Fruit fly (Drosophila melanogaster) whole organism, embryonic: ENCODE data around the gene Ifrd1.
A peak's percentile ranks its signal among the peaks of the same experiment; 100 is the strongest.

Experiments
- Asciz ChIP-seq: fragments of 200-800 bp; sonication (Bioruptor generic); optimal IDR thresholded peaks from 2 replicates; lab custom pipeline; 2017; ENCODE audit warnings: missing biosample characterization, mild to moderate bottlenecking, missing genetic modification characterization, missing genetic modification reagents
- CG10321 ChIP-seq: fragments of 200-800 bp; sonication (Bioruptor generic); IDR thresholded peaks from 2 replicates; pipeline ENCODE4 v1.3.6; 2022; ENCODE audit warnings: missing biosample characterization, missing genetic modification characterization
- CG10565 ChIP-seq: fragments of 200-800 bp; sonication (Bioruptor generic); optimal IDR thresholded peaks from 3 replicates; lab custom pipeline; 2016; ENCODE audit warnings: missing biosample characterization, mild to moderate bottlenecking, missing genetic modification characterization
- CG11504 ChIP-seq: fragments of 200-800 bp; sonication (Bioruptor generic); optimal IDR thresholded peaks from 3 replicates; lab custom pipeline; 2019; ENCODE audit warnings: missing biosample characterization, mild to moderate bottlenecking, missing genetic modification characterization, moderate library complexity
- CG11696 ChIP-seq: fragments of 200-800 bp; sonication (Bioruptor generic); IDR thresholded peaks from 2 replicates; pipeline ENCODE4 v1.3.6; 2022; ENCODE audit warnings: missing biosample characterization, missing genetic modification characterization
- CG14667 ChIP-seq: fragments of 200-800 bp; sonication (Bioruptor generic); IDR thresholded peaks from 2 replicates; pipeline ENCODE4 v1.3.6; 2022; ENCODE audit warnings: missing biosample characterization, missing genetic modification characterization
- CG1832 ChIP-seq: fragments of 200-800 bp; sonication (Bioruptor generic); optimal IDR thresholded peaks from 2 replicates; lab custom pipeline; 2017; ENCODE audit warnings: missing biosample characterization, mild to moderate bottlenecking, missing genetic modification characterization, inconsistent platforms
- CG30431 ChIP-seq: fragments of 200-800 bp; sonication (Bioruptor generic); optimal IDR thresholded peaks from 2 replicates; lab custom pipeline; 2017; ENCODE audit warnings: missing biosample characterization, missing genetic modification characterization
- CG31224 ChIP-seq: fragments of 200-800 bp; sonication (Bioruptor generic); IDR thresholded peaks from 2 replicates; pipeline ENCODE4 v1.3.6; 2022; ENCODE audit warnings: missing biosample characterization, missing genetic modification characterization
- CG31388 ChIP-seq: fragments of 200-800 bp; sonication (Bioruptor generic); optimal IDR thresholded peaks from 2 replicates; lab custom pipeline; 2016; ENCODE audit warnings: missing biosample characterization, missing genetic modification characterization
- CG31441 ChIP-seq: fragments of 200-800 bp; sonication (Bioruptor generic); IDR thresholded peaks from 2 replicates; pipeline ENCODE4 v1.3.6; 2022; ENCODE audit warnings: missing biosample characterization, missing genetic modification characterization
- CG34376 ChIP-seq: fragments of 200-800 bp; sonication (Bioruptor generic); optimal IDR thresholded peaks from 2 replicates; lab custom pipeline; 2018; ENCODE audit warnings: missing biosample characterization, mild to moderate bottlenecking, missing genetic modification characterization
- CG42726 ChIP-seq: fragments of 200-800 bp; sonication (Bioruptor generic); IDR thresholded peaks from 2 replicates; pipeline ENCODE4 v1.3.6; 2022; ENCODE audit warnings: missing biosample characterization, missing genetic modification characterization; ENCODE audit not compliant: partially characterized antibody
- CG4360 ChIP-seq: fragments of 200-800 bp; sonication (Bioruptor generic); IDR thresholded peaks from 2 replicates; pipeline ENCODE4 v1.3.6; 2022; ENCODE audit warnings: missing biosample characterization, missing genetic modification characterization
- CG7928 ChIP-seq: fragments of 200-800 bp; sonication (Bioruptor generic); optimal IDR thresholded peaks from 2 replicates; lab custom pipeline; 2017; ENCODE audit warnings: missing biosample characterization, mild to moderate bottlenecking, missing genetic modification characterization
- CG8359 ChIP-seq: fragments of 200-800 bp; sonication (Bioruptor generic); optimal IDR thresholded peaks from 2 replicates; lab custom pipeline; 2017; ENCODE audit warnings: missing biosample characterization, mild to moderate bottlenecking, missing genetic modification characterization, borderline replicate concordance
- CG8388 ChIP-seq: fragments of 200-800 bp; sonication (Bioruptor generic); optimal IDR thresholded peaks from 2 replicates; lab custom pipeline; 2019; ENCODE audit warnings: missing biosample characterization, mild to moderate bottlenecking, missing genetic modification characterization, moderate library complexity
- CG8765 ChIP-seq: fragments of 200-800 bp; sonication (Bioruptor generic); IDR thresholded peaks from 2 replicates; pipeline ENCODE4 v1.3.6; 2022; ENCODE audit warnings: missing biosample characterization, missing genetic modification characterization
- Dbx ChIP-seq: fragments of 200-800 bp; sonication (Bioruptor generic); IDR thresholded peaks from 3 replicates; pipeline ENCODE4 v1.3.6; 2022; ENCODE audit warnings: missing biosample characterization, missing genetic modification characterization
- HHEX ChIP-seq: fragments of 200-800 bp; sonication (Bioruptor generic); optimal IDR thresholded peaks from 3 replicates; lab custom pipeline; 2017; ENCODE audit warnings: missing biosample characterization, mild to moderate bottlenecking, missing genetic modification characterization, missing genetic modification reagents
- Max ChIP-seq: fragments of 200-800 bp; sonication (Bioruptor generic); optimal IDR thresholded peaks from 2 replicates; lab custom pipeline; 2016; ENCODE audit warnings: missing biosample characterization, mild to moderate bottlenecking, missing genetic modification characterization
- Mrtf ChIP-seq: fragments of 200-800 bp; sonication (Bioruptor generic); IDR thresholded peaks from 3 replicates; pipeline ENCODE4 v1.3.6; 2022; ENCODE audit warnings: missing biosample characterization, missing genetic modification characterization
- Myb ChIP-seq: fragments of 200-800 bp; sonication (Bioruptor generic); optimal IDR thresholded peaks from 2 replicates; lab custom pipeline; 2016; ENCODE audit warnings: missing biosample characterization, missing genetic modification characterization
- NK7.1 ChIP-seq: fragments of 200-800 bp; sonication (Bioruptor generic); optimal IDR thresholded peaks from 3 replicates; lab custom pipeline; 2016; ENCODE audit warnings: missing biosample characterization, missing genetic modification characterization
- Ravus ChIP-seq: fragments of 200-800 bp; sonication (Bioruptor generic); IDR thresholded peaks from 2 replicates; pipeline ENCODE4 v1.3.6; 2022; ENCODE audit warnings: missing biosample characterization, missing genetic modification characterization
- Scr ChIP-seq: fragments of 200-800 bp; sonication (Bioruptor generic); IDR thresholded peaks from 2 replicates; pipeline ENCODE4 v1.3.6; 2022; ENCODE audit warnings: missing biosample characterization, missing genetic modification characterization; ENCODE audit not compliant: partially characterized antibody
- Side ChIP-seq: fragments of 200-800 bp; sonication (Bioruptor generic); optimal IDR thresholded peaks from 2 replicates; lab custom pipeline; 2016; ENCODE audit warnings: missing biosample characterization, missing genetic modification characterization
- Sox102F ChIP-seq: fragments of 200-800 bp; sonication (Bioruptor generic); optimal IDR thresholded peaks from 2 replicates; lab custom pipeline; 2018; ENCODE audit warnings: missing biosample characterization, mild to moderate bottlenecking, missing genetic modification characterization, moderate library complexity
- Sry-β ChIP-seq: fragments of 200-800 bp; sonication (Bioruptor generic); optimal IDR thresholded peaks from 2 replicates; lab custom pipeline; 2018; ENCODE audit warnings: missing biosample characterization, mild to moderate bottlenecking, missing genetic modification characterization, moderate library complexity
- Trl ChIP-seq, 3 experiments: fragments of >200 bp in 2 of 3; fragments of 200-800 bp in 1 of 3; sonication (Bioruptor generic) in 1 of 3; optimal IDR thresholded peaks; 2 replicates in 1 of 3; 3 replicates in 2 of 3; lab custom pipeline; 2016 to 2017; ENCODE audit warnings: missing biosample characterization in 1 of 3, missing genetic modification characterization in 1 of 3
- amos ChIP-seq: fragments of 200-800 bp; sonication (Bioruptor generic); IDR thresholded peaks from 2 replicates; pipeline ENCODE4 v1.3.6; 2022; ENCODE audit warnings: missing biosample characterization, missing genetic modification characterization; ENCODE audit not compliant: partially characterized antibody
- az2 ChIP-seq: fragments of 200-800 bp; sonication (Bioruptor generic); optimal IDR thresholded peaks from 3 replicates; lab custom pipeline; 2016; ENCODE audit warnings: missing biosample characterization, missing genetic modification characterization
- bigmax ChIP-seq: fragments of 200-800 bp; sonication (Bioruptor generic); optimal IDR thresholded peaks from 2 replicates; lab custom pipeline; 2018; ENCODE audit warnings: missing biosample characterization, mild to moderate bottlenecking, missing genetic modification characterization
- cad ChIP-seq: fragments of >200 bp; optimal IDR thresholded peaks from 2 replicates; lab custom pipeline; 2017; ENCODE audit warnings: missing biosample characterization, missing genetic modification characterization
- chm ChIP-seq: fragments of 200-800 bp; sonication (Bioruptor generic); IDR thresholded peaks from 2 replicates; pipeline ENCODE4 v1.3.6; 2022; ENCODE audit warnings: missing biosample characterization, missing genetic modification characterization
- danr ChIP-seq: fragments of 200-800 bp; sonication (Bioruptor generic); IDR thresholded peaks from 2 replicates; pipeline ENCODE4 v1.3.6; 2022; ENCODE audit warnings: missing biosample characterization, missing genetic modification characterization
- dpn ChIP-seq, 2 experiments: fragments of 200-800 bp; sonication (Bioruptor generic); optimal IDR thresholded peaks; 3 replicates each; lab custom pipeline; 2016; ENCODE audit warnings: missing biosample characterization in 2 of 2, missing genetic modification characterization in 2 of 2
- en ChIP-seq: fragments of 200-800 bp; sonication (Bioruptor generic); optimal IDR thresholded peaks from 2 replicates; lab custom pipeline; 2016; ENCODE audit warnings: missing biosample characterization, missing genetic modification characterization
- ewg ChIP-seq: fragments of 200-800 bp; sonication (Bioruptor generic); optimal IDR thresholded peaks from 3 replicates; lab custom pipeline; 2017; ENCODE audit warnings: mild to moderate bottlenecking, missing biosample characterization, missing genetic modification reagents, missing genetic modification characterization
- fd3F ChIP-seq: fragments of 200-800 bp; sonication (Bioruptor generic); optimal IDR thresholded peaks from 2 replicates; lab custom pipeline; 2018; ENCODE audit warnings: missing biosample characterization, mild to moderate bottlenecking, missing genetic modification characterization, moderate library complexity
- gem ChIP-seq: fragments of 200-800 bp; sonication (Bioruptor generic); optimal IDR thresholded peaks from 2 replicates; lab custom pipeline; 2019; ENCODE audit warnings: missing biosample characterization, mild to moderate bottlenecking, missing genetic modification characterization, moderate library complexity
- ham ChIP-seq: fragments of 200-800 bp; sonication (Bioruptor generic); IDR thresholded peaks from 2 replicates; pipeline ENCODE4 v1.3.6; 2022; ENCODE audit warnings: missing biosample characterization, missing genetic modification characterization
- mirr ChIP-seq: fragments of 200-800 bp; sonication (Bioruptor generic); optimal IDR thresholded peaks from 3 replicates; lab custom pipeline; 2018; ENCODE audit warnings: missing biosample characterization, mild to moderate bottlenecking, missing genetic modification characterization
- psq ChIP-seq: fragments of 200-800 bp; sonication (Bioruptor generic); optimal IDR thresholded peaks from 2 replicates; lab custom pipeline; 2017; ENCODE audit warnings: missing biosample characterization, missing genetic modification characterization
- ranshi ChIP-seq: fragments of 200-800 bp; sonication (Bioruptor generic); IDR thresholded peaks from 2 replicates; pipeline ENCODE4 v1.3.6; 2022; ENCODE audit warnings: missing biosample characterization, missing genetic modification characterization
- sc ChIP-seq, 3 experiments: fragments of >200 bp in 2 of 3; fragments of 200-800 bp in 1 of 3; sonication (Bioruptor generic) in 1 of 3; optimal IDR thresholded peaks; 2 replicates in 2 of 3; 3 replicates in 1 of 3; lab custom pipeline; 2017; ENCODE audit warnings: mild to moderate bottlenecking in 1 of 3, missing biosample characterization in 1 of 3, missing genetic modification characterization in 1 of 3, missing genetic modification reagents in 1 of 3
- scrt ChIP-seq: fragments of 200-800 bp; sonication (Bioruptor generic); optimal IDR thresholded peaks from 2 replicates; lab custom pipeline; 2018; ENCODE audit warnings: missing biosample characterization, mild to moderate bottlenecking, missing genetic modification characterization, moderate library complexity
- trem ChIP-seq: fragments of 200-800 bp; optimal IDR thresholded peaks from 3 replicates; lab custom pipeline; 2019; ENCODE audit warnings: missing biosample characterization, mild to moderate bottlenecking, missing genetic modification characterization, moderate library complexity
- zen ChIP-seq: fragments of 200-800 bp; sonication (Bioruptor generic); optimal IDR thresholded peaks from 3 replicates; lab custom pipeline; 2018; ENCODE audit warnings: missing biosample characterization, mild to moderate bottlenecking, missing genetic modification characterization, moderate library complexity

The Ifrd1 gene

DNA sequence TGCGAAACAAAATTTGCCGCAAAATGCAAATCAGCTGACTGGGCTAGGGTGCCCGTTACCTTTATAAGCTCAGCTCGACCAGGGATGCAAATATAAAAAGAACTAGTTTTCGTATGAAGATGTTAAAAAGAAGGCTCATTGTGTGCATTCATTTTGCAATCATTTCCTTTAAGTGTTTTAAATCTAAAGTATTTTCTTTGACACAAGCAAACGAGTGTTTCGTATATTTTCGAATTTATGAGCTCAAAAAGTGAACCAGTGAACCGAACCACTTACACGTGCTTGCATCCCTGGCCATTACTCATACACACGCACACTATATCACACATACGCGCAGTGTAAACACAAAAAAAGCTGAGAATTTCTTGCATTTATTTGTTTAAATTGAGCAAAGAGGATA lies 3.9 kb upstream of the Ifrd1 start, which contains the start of the genes Prx6a and Sbat (continued):
- TF ChIP-seq Trl (optimal IDR thresholded peaks at IDR 0.05; lab: Kevin White, UChicago) (no peak), Trl (GFP tag; optimal IDR thresholded peaks at IDR 0.05; lab: Kevin White, UChicago) (peak; percentile 83), cad (GFP tag; lab: Kevin White, UChicago) (no peak), scrt (GFP tag; lab: Kevin White, UChicago) (peak; percentile 57), CG31388 (GFP tag; lab: Kevin White, UChicago) (no peak), CG34376 (GFP tag; lab: Kevin White, UChicago) (peak; percentile 91), CG8388 (peak; percentile 44), Sry-β (GFP tag; lab: Kevin White, UChicago) (peak; percentile 53), CG4360 (GFP tag; lab: Robert Waterston, UW) (no peak), ewg (peak; percentile 39), CG8359 (GFP tag; lab: Kevin White, UChicago) (no peak), trem (tag; lab: Kevin White, UChicago) (peak; percentile 79), zen (tag; lab: Kevin White, UChicago) (peak; percentile 72), psq (GFP tag; lab: Kevin White, UChicago) (no peak), ham (GFP tag; lab: Robert Waterston, UW) (no peak), dpn (GFP tag; optimal IDR thresholded peaks at IDR 0.05; lab: Kevin White, UChicago) (peak; percentile 74), Ravus (GFP tag; lab: Robert Waterston, UW) (no peak), CG31224 (GFP tag; lab: Robert Waterston, UW) (peak; percentile 44; the same call in 1 of the 2 replicates), chm (GFP tag; lab: Robert Waterston, UW) (no peak), Sox102F (peak; percentile 53), NK7.1 (GFP tag; lab: Kevin White, UChicago) (no peak), Side (GFP tag; lab: Kevin White, UChicago) (peak; percentile 77), CG11504 (tag; lab: Kevin White, UChicago) (peak; percentile 69), gem (tag; lab: Kevin White, UChicago) (peak; percentile 79), en (GFP tag; lab: Kevin White, UChicago) (peak; percentile 45), amos (GFP tag; lab: Robert Waterston, UW) (peak; percentile 33; the same call in 1 of the 2 replicates), sc (optimal IDR thresholded peaks at IDR 0.05; lab: Kevin White, UChicago) (no peak), sc (GFP tag; optimal IDR thresholded peaks at IDR 0.05; lab: Kevin White, UChicago) (no peak), CG42726 (GFP tag; lab: Robert Waterston, UW) (no peak), Mrtf (GFP tag; lab: Robert Waterston, UW) (peak; percentile 36; the same call in 1 of the 3 replicates), CG7928 (GFP tag; lab: Kevin White, UChicago) (peak; percentile 99), CG30431 (GFP tag; lab: Kevin White, UChicago) (peak; percentile 44), CG11696 (GFP tag; lab: Robert Waterston, UW) (no peak), CG31441 (GFP tag; lab: Robert Waterston, UW) (peak; percentile 34), CG14667 (GFP tag; lab: Robert Waterston, UW) (no peak), HHEX (GFP tag; lab: Kevin White, UChicago) (peak; percentile 67), Max (GFP tag; lab: Kevin White, UChicago) (peak; percentile 50), az2 (GFP tag; lab: Kevin White, UChicago) (peak; percentile 57), CG1832 (GFP tag; lab: Kevin White, UChicago) (no peak), bigmax (GFP tag; lab: Kevin White, UChicago) (no peak), Myb (GFP tag; lab: Kevin White, UChicago) (peak; percentile 71), CG8765 (GFP tag; lab: Robert Waterston, UW) (peak; percentile 60; the same call in 1 of the 2 replicates), Asciz (GFP tag; lab: Kevin White, UChicago) (no peak), ranshi (GFP tag; lab: Robert Waterston, UW) (peak; percentile 87), Scr (GFP tag; lab: Robert Waterston, UW) (peak; percentile 32; the same call in 1 of the 2 replicates), mirr (GFP tag; lab: Kevin White, UChicago) (peak; percentile 55), CG10565 (no peak), CG10321 (GFP tag; lab: Robert Waterston, UW) (no peak), Dbx (GFP tag; lab: Robert Waterston, UW) (peak; percentile 61; the same call in 2 of the 3 replicates), danr (GFP tag; lab: Robert Waterston, UW) (0 out of 2 replicates have a peak, but pooled peaks have one; percentile 17), fd3F (GFP tag; lab: Kevin White, UChicago) (peak; percentile 60)
